Worm (Caenorhabditis elegans) whole organism, L2 larva: ENCODE data around the gene K02A6.1.

Source experiments
- C34F6.9 ChIP-seq: fragments of 150-350 bp; optimal IDR thresholded peaks from 2 replicates; lab custom pipeline; 2014; ENCODE audit warnings: missing biosample characterization, missing genetic modification characterization
- F13H6.1 ChIP-seq: sonication (generic microtip); optimal IDR thresholded peaks from 2 replicates; lab custom pipeline; 2016; ENCODE audit warnings: missing genetic modification characterization, missing compliant biosample characterization
- R02D3.7 ChIP-seq: fragments of 150-350 bp; optimal IDR thresholded peaks from 2 replicates; lab custom pipeline; 2014; ENCODE audit warnings: missing biosample characterization, missing genetic modification characterization
- ZK546.5 ChIP-seq: sonication (generic microtip); optimal IDR thresholded peaks from 2 replicates; lab custom pipeline; 2017; ENCODE audit warnings: missing biosample characterization, missing genetic modification characterization
- aly-2 ChIP-seq: fragments of 150-350 bp; optimal IDR thresholded peaks from 2 replicates; lab custom pipeline; 2014; ENCODE audit warnings: missing biosample characterization, missing genetic modification characterization
- blmp-1 ChIP-seq: sonication (generic microtip); optimal IDR thresholded peaks from 2 replicates; lab custom pipeline; 2017; ENCODE audit warnings: missing genetic modification characterization, mild to moderate bottlenecking, missing compliant biosample characterization, antibody characterized with exemption, moderate library complexity; ENCODE audit not compliant: insufficient read depth
- ceh-16 ChIP-seq: fragments of 150-350 bp; optimal IDR thresholded peaks from 2 replicates; lab custom pipeline; 2014; ENCODE audit warnings: missing biosample characterization, missing genetic modification characterization
- ceh-82 ChIP-seq: fragments of 150-350 bp; optimal IDR thresholded peaks from 2 replicates; lab custom pipeline; 2014; ENCODE audit warnings: missing biosample characterization, missing genetic modification characterization
- crh-2 ChIP-seq: sonication (generic microtip); optimal IDR thresholded peaks from 2 replicates; lab custom pipeline; 2017; ENCODE audit warnings: missing biosample characterization, missing genetic modification characterization
- dmd-4 ChIP-seq: sonication (generic microtip); optimal IDR thresholded peaks from 2 replicates; lab custom pipeline; 2017; ENCODE audit warnings: missing biosample characterization, missing genetic modification characterization
- egl-27 ChIP-seq: sonication (generic microtip); optimal IDR thresholded peaks from 3 replicates; lab custom pipeline; 2017; ENCODE audit warnings: missing biosample characterization, missing genetic modification reagents, missing genetic modification characterization
- elt-3 ChIP-seq: sonication (generic microtip); optimal IDR thresholded peaks from 2 replicates; lab custom pipeline; 2017; ENCODE audit warnings: missing biosample characterization, missing genetic modification characterization
- fos-1 ChIP-seq: fragments of 150-350 bp; optimal IDR thresholded peaks from 2 replicates; lab custom pipeline; 2014; ENCODE audit warnings: missing biosample characterization, missing genetic modification characterization
- gmeb-1 ChIP-seq: fragments of 150-350 bp; optimal IDR thresholded peaks from 2 replicates; lab custom pipeline; 2014; ENCODE audit warnings: missing biosample characterization, missing genetic modification characterization
- lin-11 ChIP-seq: fragments of 150-350 bp; sonication (generic microtip); optimal IDR thresholded peaks from 2 replicates; lab custom pipeline; 2014; ENCODE audit warnings: missing biosample characterization, missing genetic modification characterization, inconsistent platforms, mixed read lengths
- lin-39 ChIP-seq: fragments of 150-350 bp; optimal IDR thresholded peaks from 2 replicates; lab custom pipeline; 2014; ENCODE audit warnings: missing biosample characterization, missing genetic modification reagents, missing genetic modification characterization
- lsy-2 ChIP-seq, 2 experiments: fragments of 150-350 bp in 1 of 2; sonication (generic microtip) in 1 of 2; optimal IDR thresholded peaks; 2 replicates each; lab custom pipeline; 2014 to 2017; ENCODE audit warnings: missing biosample characterization in 2 of 2, missing genetic modification characterization in 2 of 2
- mab-5 ChIP-seq: fragments of 150-350 bp; optimal IDR thresholded peaks from 2 replicates; lab custom pipeline; 2014; ENCODE audit warnings: missing biosample characterization, missing genetic modification characterization
- mbf-1 ChIP-seq: sonication (generic microtip); optimal IDR thresholded peaks from 2 replicates; lab custom pipeline; 2017; ENCODE audit warnings: missing biosample characterization, missing genetic modification characterization
- mdl-1 ChIP-seq, 2 experiments: fragments of 150-350 bp in 1 of 2; sonication (generic microtip) in 1 of 2; optimal IDR thresholded peaks; 2 replicates each; lab custom pipeline; 2017; ENCODE audit warnings: missing biosample characterization in 2 of 2, missing genetic modification characterization in 2 of 2
- nhr-11 ChIP-seq: fragments of 150-350 bp; optimal IDR thresholded peaks from 2 replicates; lab custom pipeline; 2014; ENCODE audit warnings: missing biosample characterization, missing genetic modification characterization
- nhr-12 ChIP-seq: fragments of 150-350 bp; optimal IDR thresholded peaks from 2 replicates; lab custom pipeline; 2014; ENCODE audit warnings: missing biosample characterization, missing genetic modification characterization
- nhr-129 ChIP-seq: fragments of 150-350 bp; optimal IDR thresholded peaks from 2 replicates; lab custom pipeline; 2014; ENCODE audit warnings: missing biosample characterization, missing genetic modification characterization
- nhr-21 ChIP-seq: fragments of 150-350 bp; optimal IDR thresholded peaks from 2 replicates; lab custom pipeline; 2014; ENCODE audit warnings: missing biosample characterization, missing genetic modification characterization
- nhr-23 ChIP-seq: fragments of 150-350 bp; optimal IDR thresholded peaks from 2 replicates; lab custom pipeline; 2014; ENCODE audit warnings: missing biosample characterization, missing genetic modification reagents, missing genetic modification characterization
- nhr-237 ChIP-seq: fragments of 150-350 bp; optimal IDR thresholded peaks from 2 replicates; lab custom pipeline; 2014; ENCODE audit warnings: missing biosample characterization, missing genetic modification characterization
- nhr-25 ChIP-seq: fragments of 150-350 bp; sonication (generic microtip); optimal IDR thresholded peaks from 3 replicates; lab custom pipeline; 2014; ENCODE audit warnings: missing biosample characterization, missing genetic modification characterization
- nhr-6 ChIP-seq: fragments of 150-350 bp; optimal IDR thresholded peaks from 2 replicates; lab custom pipeline; 2014; ENCODE audit warnings: missing biosample characterization, missing genetic modification characterization
- peb-1 ChIP-seq: fragments of 150-350 bp; optimal IDR thresholded peaks from 2 replicates; lab custom pipeline; 2014; ENCODE audit warnings: missing biosample characterization, missing genetic modification characterization
- sem-4 ChIP-seq: fragments of 150-350 bp; optimal IDR thresholded peaks from 2 replicates; lab custom pipeline; 2014; ENCODE audit warnings: missing biosample characterization, missing genetic modification reagents, missing genetic modification characterization
- skn-1 ChIP-seq: sonication (generic microtip); optimal IDR thresholded peaks from 2 replicates; lab custom pipeline; 2017; ENCODE audit warnings: missing biosample characterization, missing genetic modification characterization
- sma-3 ChIP-seq: sonication (generic microtip); optimal IDR thresholded peaks from 2 replicates; lab custom pipeline; 2016; ENCODE audit warnings: missing genetic modification reagents, missing genetic modification characterization, missing compliant biosample characterization
- sma-9 ChIP-seq, 2 experiments: fragments of 150-350 bp in 1 of 2; sonication (generic microtip) in 1 of 2; optimal IDR thresholded peaks; 2 replicates each; lab custom pipeline; 2014 to 2016; ENCODE audit warnings: missing genetic modification characterization in 2 of 2, mild to moderate bottlenecking in 1 of 2, missing biosample characterization in 1 of 2, missing compliant biosample characterization in 1 of 2, missing genetic modification reagents in 1 of 2, moderate library complexity in 1 of 2
- snpc-4 ChIP-seq: fragments of 150-350 bp; optimal IDR thresholded peaks from 2 replicates; lab custom pipeline; 2014; ENCODE audit warnings: missing biosample characterization, missing genetic modification characterization
- zag-1 ChIP-seq: fragments of 150-350 bp; optimal IDR thresholded peaks from 2 replicates; lab custom pipeline; 2014; ENCODE audit warnings: missing biosample characterization, missing genetic modification characterization
- ztf-11 ChIP-seq: sonication (generic microtip); optimal IDR thresholded peaks from 2 replicates; lab custom pipeline; 2017; ENCODE audit warnings: missing biosample characterization, missing genetic modification characterization
- ztf-4 ChIP-seq: fragments of 150-350 bp; optimal IDR thresholded peaks from 2 replicates; lab custom pipeline; 2014; ENCODE audit warnings: missing biosample characterization, missing genetic modification characterization

K02A6.1 gene

ce11 chrX:8241906-8242305 lies 22.4 kb downstream of the K02A6.1 start, which contains the start of gene endu-2:
TSS of gene endu-2 (plus strand) at chrX:8242301.
- peak; percentile 65 for TF ChIP-seq fos-1
- no peak for TF ChIP-seq egl-27 (tag; lab: Kevin White, UChicago)
- no peak for TF ChIP-seq gmeb-1
- TF ChIP-seq nhr-21 (tag; lab: Kevin White, UChicago): no peak
- TF ChIP-seq R02D3.7 (tag; lab: Kevin White, UChicago): no peak
- no peak for TF ChIP-seq nhr-12 (tag; lab: Kevin White, UChicago)
- TF ChIP-seq ztf-11 (tag; lab: Kevin White, UChicago): no peak
- TF ChIP-seq blmp-1 (tag; lab: Kevin White, UChicago): no peak
- no peak for TF ChIP-seq dmd-4 (tag; lab: Kevin White, UChicago)
- no peak for TF ChIP-seq ztf-4
- no peak for TF ChIP-seq C34F6.9 (tag; lab: Kevin White, UChicago)
- TF ChIP-seq mdl-1 (tag; optimal IDR thresholded peaks at IDR 0.05; lab: Kevin White, UChicago): peak in 1 of 2 experiments; percentile 35
- no peak for TF ChIP-seq zag-1 (tag; lab: Kevin White, UChicago)
- no peak for TF ChIP-seq lin-11 (tag; lab: Kevin White, UChicago)
- no peak for TF ChIP-seq nhr-23 (tag; lab: Kevin White, UChicago)
- no peak for TF ChIP-seq mbf-1 (tag; lab: Kevin White, UChicago)
- TF ChIP-seq nhr-129: no peak
- no peak for TF ChIP-seq lsy-2 (tag; optimal IDR thresholded peaks at IDR 0.05; lab: Kevin White, UChicago)
- no peak for TF ChIP-seq sem-4 (tag; lab: Kevin White, UChicago)
- no peak for TF ChIP-seq crh-2
- TF ChIP-seq mab-5: no peak
- no peak for TF ChIP-seq nhr-25 (tag; lab: Kevin White, UChicago)
- no peak for TF ChIP-seq nhr-237 (tag; lab: Kevin White, UChicago)
- no peak for TF ChIP-seq nhr-6
- no peak for TF ChIP-seq snpc-4 (tag; lab: Kevin White, UChicago)
- TF ChIP-seq F13H6.1 (tag; lab: Kevin White, UChicago): peak; percentile 32
- TF ChIP-seq sma-9 (GFP tag; optimal IDR thresholded peaks at IDR 0.05; lab: Kevin White, UChicago): peak; percentile 74
- no peak for TF ChIP-seq sma-9 (tag; optimal IDR thresholded peaks at IDR 0.05; lab: Kevin White, UChicago)
- no peak for TF ChIP-seq elt-3 (tag; lab: Kevin White, UChicago)
- no peak for TF ChIP-seq ceh-16 (tag; lab: Kevin White, UChicago)
- TF ChIP-seq, all 48 proteins: peak for 4

ce11 chrX:8243116-8243515 lies 23.6 kb downstream of the K02A6.1 start:
- peak; percentile 45 for TF ChIP-seq crh-2
- TF ChIP-seq mdl-1 (tag; optimal IDR thresholded peaks at IDR 0.05; lab: Kevin White, UChicago): peak in 1 of 2 experiments; percentile 52
- no peak for TF ChIP-seq ztf-4
- no peak for TF ChIP-seq peb-1
- TF ChIP-seq sma-3 (GFP tag; lab: Kevin White, UChicago): peak; percentile 22
- peak; percentile 73 for TF ChIP-seq fos-1
- TF ChIP-seq ceh-82 (tag; lab: Kevin White, UChicago): no peak
- TF ChIP-seq skn-1: peak; percentile 47
- no peak for TF ChIP-seq aly-2 (tag; lab: Kevin White, UChicago)
- TF ChIP-seq gmeb-1: peak; percentile 54
- TF ChIP-seq lin-39: no peak
- TF ChIP-seq sma-9 (GFP tag; optimal IDR thresholded peaks at IDR 0.05; lab: Kevin White, UChicago): peak; percentile 82
- TF ChIP-seq sma-9 (tag; optimal IDR thresholded peaks at IDR 0.05; lab: Kevin White, UChicago): no peak
- TF ChIP-seq sem-4 (tag; lab: Kevin White, UChicago): no peak
- TF ChIP-seq, all 48 proteins: peak for 7

- TF ChIP-seq F13H6.1 (tag; lab: Kevin White, UChicago) (no peak), nhr-11 (tag; lab: Kevin White, UChicago) (no peak), elt-3 (tag; lab: Kevin White, UChicago) (no peak), fos-1 (peak; percentile 69), mdl-1 (tag; optimal IDR thresholded peaks at IDR 0.05; lab: Kevin White, UChicago) (no peak), ceh-16 (tag; lab: Kevin White, UChicago) (no peak), ztf-4 (no peak), ztf-11 (tag; lab: Kevin White, UChicago) (no peak), ZK546.5 (tag; lab: Kevin White, UChicago) (no peak), crh-2 (peak; percentile 32), zag-1 (tag; lab: Kevin White, UChicago) (no peak), R02D3.7 (tag; lab: Kevin White, UChicago) (no peak)
Measured at ce11 chrX:8246126-8246525, 26.6 kb downstream of the K02A6.1 start, which contains the start of gene kqt-2. TSS of gene kqt-2 (minus strand) at chrX:8246369.
